Worm (Caenorhabditis elegans) whole organism, early embryonic: ENCODE results near the gene math-15.

Experiments
- F13C5.2 ChIP-seq: sonication (generic microtip); optimal IDR thresholded peaks from 2 replicates; lab custom pipeline; 2017; ENCODE audit warnings: mild to moderate bottlenecking, missing genetic modification characterization, inconsistent platforms, missing compliant biosample characterization
- aly-1 ChIP-seq: sonication (generic microtip); optimal IDR thresholded peaks from 2 replicates; lab custom pipeline; 2016; ENCODE audit warnings: missing genetic modification characterization, missing compliant biosample characterization
- ama-1 ChIP-seq: fragments of 150-350 bp; optimal IDR thresholded peaks from 2 replicates; lab custom pipeline; 2014
- ceh-13 ChIP-seq: fragments of 200-800 bp; sonication (Bioruptor generic); optimal IDR thresholded peaks from 2 replicates; lab custom pipeline; 2018; ENCODE audit warnings: mild to moderate bottlenecking, missing genetic modification characterization, missing compliant biosample characterization
- ets-7 ChIP-seq: sonication (generic microtip); optimal IDR thresholded peaks from 2 replicates; lab custom pipeline; 2016; ENCODE audit warnings: missing genotype, missing genetic modification characterization, missing compliant biosample characterization
- flt-1 ChIP-seq: fragments of 200-800 bp; sonication (Bioruptor generic); IDR thresholded peaks from 2 replicates; pipeline ENCODE4 v1.3.6; 2022; ENCODE audit warnings: missing genetic modification characterization, missing compliant biosample characterization
- hmbx-1 ChIP-seq: sonication (generic microtip); optimal IDR thresholded peaks from 2 replicates; lab custom pipeline; 2016; ENCODE audit warnings: mild to moderate bottlenecking, missing genetic modification characterization, missing compliant biosample characterization
- hmg-4 ChIP-seq: fragments of 200-800 bp; sonication (Bioruptor generic); optimal IDR thresholded peaks from 2 replicates; lab custom pipeline; 2018; ENCODE audit warnings: mild to moderate bottlenecking, missing genetic modification characterization, missing compliant biosample characterization
- hnd-1 ChIP-seq: sonication (generic microtip); optimal IDR thresholded peaks from 2 replicates; lab custom pipeline; 2016; ENCODE audit warnings: missing genetic modification characterization, missing compliant biosample characterization
- pes-1 ChIP-seq: fragments of 200-800 bp; sonication (Bioruptor generic); IDR thresholded peaks from 2 replicates; pipeline ENCODE4 v1.3.6; 2022; ENCODE audit warnings: missing genetic modification reagents, missing genetic modification characterization, missing compliant biosample characterization
- sea-1 ChIP-seq: fragments of 200-800 bp; sonication (Bioruptor generic); conservative IDR thresholded peaks from 2 replicates; pipeline ENCODE4 v1.3.6; 2022; ENCODE audit warnings: missing genetic modification characterization, missing compliant biosample characterization
- tbx-11 ChIP-seq: fragments of 200-800 bp; sonication (Bioruptor generic); IDR thresholded peaks from 2 replicates; pipeline ENCODE4 v1.3.6; 2022; ENCODE audit warnings: missing genetic modification characterization, missing compliant biosample characterization
- tbx-37 ChIP-seq: fragments of 200-800 bp; sonication (Bioruptor generic); conservative IDR thresholded peaks from 2 replicates; pipeline ENCODE4 v1.3.6; 2022; ENCODE audit warnings: missing genetic modification reagents, missing genetic modification characterization, missing compliant biosample characterization
- tra-4 ChIP-seq: sonication (generic microtip); optimal IDR thresholded peaks from 2 replicates; lab custom pipeline; 2017; ENCODE audit warnings: missing genetic modification characterization, missing compliant biosample characterization

ce11 chrII:1895762-1896161 lies 29.6 kb downstream of the math-15 start, which contains the start of gene math-25:
- TF ChIP-seq flt-1, result no peak
- TF ChIP-seq tbx-37 (GFP tag; lab: Robert Waterston, UW), result no peak
- TF ChIP-seq ets-7 (tag; lab: Kevin White, UChicago), result no peak
- TF ChIP-seq ama-1 (lab: Kevin White, UChicago), result no peak
- TF ChIP-seq pes-1 (GFP tag; lab: Robert Waterston, UW), result no peak
- TF ChIP-seq hmg-4 (GFP tag; lab: Kevin White, UChicago), result no peak
- TF ChIP-seq hmbx-1, result no peak
- TF ChIP-seq hnd-1, result no peak
- no peak for TF ChIP-seq tra-4
- no peak for TF ChIP-seq ceh-13 (GFP tag; lab: Kevin White, UChicago)
- TF ChIP-seq aly-1, result no peak
- TF ChIP-seq sea-1 (GFP tag; lab: Robert Waterston, UW), result no peak
- TF ChIP-seq tbx-11, result no peak
- TF ChIP-seq F13C5.2 (tag; lab: Kevin White, UChicago), result no peak
